Worm (Caenorhabditis elegans): Measurements from ENCODE around the gene Y58A7A.4.

DNA sequence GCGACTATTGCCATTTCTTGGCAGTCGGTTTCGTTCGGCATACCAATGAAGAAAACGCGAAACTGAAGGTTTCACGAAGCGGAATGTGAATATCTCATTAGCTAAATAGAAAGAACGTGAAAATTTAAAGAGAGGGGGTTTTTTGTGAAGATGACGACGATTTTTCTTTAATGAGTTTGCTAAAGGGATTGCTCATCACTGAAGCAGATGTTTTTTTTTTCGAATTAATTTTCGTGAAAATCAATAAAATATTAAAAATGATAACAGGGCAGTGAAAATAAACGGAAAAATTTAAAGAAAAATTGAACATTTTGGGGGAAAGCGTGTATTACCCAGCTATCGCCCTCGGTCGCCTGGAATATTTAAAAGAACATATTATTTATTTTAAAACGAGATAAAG, 23.0 kb upstream of the Y58A7A.4 start, which contains the start of gene srab-3:
- no peak for TF ChIP-seq nhr-10 (tag; optimal IDR thresholded peaks at IDR 0.05)
- TF ChIP-seq lin-39 (tag; optimal IDR thresholded peaks at IDR 0.05), result no peak
- no peak for TF ChIP-seq C34F6.9 (tag; optimal IDR thresholded peaks at IDR 0.05)
- no peak for TF ChIP-seq nhr-11 (tag; optimal IDR thresholded peaks at IDR 0.05)
- no peak for TF ChIP-seq dmd-4 (tag; optimal IDR thresholded peaks at IDR 0.05)
- TF ChIP-seq peb-1 (tag; optimal IDR thresholded peaks at IDR 0.05), result no peak
- no peak for TF ChIP-seq sma-3 (GFP tag; optimal IDR thresholded peaks at IDR 0.05)
- no peak for TF ChIP-seq aly-2 (tag; optimal IDR thresholded peaks at IDR 0.05)
- TF ChIP-seq zag-1 (tag; optimal IDR thresholded peaks at IDR 0.05), result no peak
- TF ChIP-seq lin-11 (tag; optimal IDR thresholded peaks at IDR 0.05), result no peak
- no peak for TF ChIP-seq unc-39 (tag; optimal IDR thresholded peaks at IDR 0.05)
- TF ChIP-seq ceh-16 (tag; optimal IDR thresholded peaks at IDR 0.05), result no peak
- no peak for TF ChIP-seq skn-1 (tag; optimal IDR thresholded peaks at IDR 0.05)

Data from whole organism, L2 larva.